Worm (Caenorhabditis elegans): Measurements from ENCODE around the gene hlh-30.

- TF ChIP-seq lin-11 (tag; optimal IDR thresholded peaks at IDR 0.05) (no peak), nfya-1 (tag; optimal IDR thresholded peaks at IDR 0.05) (no peak)
Observed at ce11 chrIV:4005166-4005565, 29.6 kb downstream of the hlh-30 start.
